Fruit fly (Drosophila melanogaster) whole organism: Measurements from ENCODE around the gene CG14671.
A peak's percentile ranks its signal among the peaks of the same experiment; 100 is the strongest.

Experiments
- CG8478 ChIP-seq: fragments of >200 bp; optimal IDR thresholded peaks from 2 replicates; lab custom pipeline; 2018; ENCODE audit warnings: inconsistent platforms
- Dll ChIP-seq: fragments of >200 bp; optimal IDR thresholded peaks from 2 replicates; lab custom pipeline; 2017
- EcR ChIP-seq, 2 experiments: fragments of >200 bp; optimal IDR thresholded peaks; 2 replicates each; lab custom pipeline; 2017; ENCODE audit warnings: missing biosample characterization in 2 of 2, missing genetic modification characterization in 2 of 2, missing genetic modification reagents in 2 of 2
- pan ChIP-seq: fragments of >200 bp; optimal IDR thresholded peaks from 2 replicates; lab custom pipeline; 2017
- psq ChIP-seq: fragments of >200 bp; optimal IDR thresholded peaks from 2 replicates; lab custom pipeline; 2017
- usp ChIP-seq: fragments of >200 bp; optimal IDR thresholded peaks from 2 replicates; lab custom pipeline; 2017; ENCODE audit warnings: missing biosample characterization, missing genetic modification characterization, mixed read lengths

The CG14671 gene

dm6 chr3R:5592009-5592572 lies 27.5 kb upstream of the CG14671 start:
- TF ChIP-seq psq (lab: Kevin White, UChicago) (no peak), usp (GFP tag; lab: Kevin White, UChicago) (no peak), CG8478 (lab: Kevin White, UChicago) (peak; percentile 49), EcR (GFP tag; optimal IDR thresholded peaks at IDR 0.05; lab: Kevin White, UChicago) (no peak)

- TF ChIP-seq usp (GFP tag; lab: Kevin White, UChicago) (no peak), EcR (GFP tag; optimal IDR thresholded peaks at IDR 0.05; lab: Kevin White, UChicago) (no peak), psq (lab: Kevin White, UChicago) (no peak), pan (lab: Kevin White, UChicago) (no peak), CG8478 (lab: Kevin White, UChicago) (no peak), Dll (no peak)
Measured at dm6 chr3R:5591398-5591853, 26.8 kb upstream of the CG14671 start, which contains the start of the genes noi and Vha26. Gene noi (minus strand): TSS chr3R:5591459. Gene Vha26 (plus strand): TSS chr3R:5591763.

dm6 chr3R:5588573-5588972 lies 24.0 kb upstream of the CG14671 start, which contains the start of gene PolZ2:
Gene PolZ2 (plus strand): TSS chr3R:5588873.
- no peak for TF ChIP-seq pan (lab: Kevin White, UChicago)
- TF ChIP-seq psq (lab: Kevin White, UChicago): no peak
- no peak for TF ChIP-seq usp (GFP tag; lab: Kevin White, UChicago)
- TF ChIP-seq Dll: no peak
- no peak for TF ChIP-seq EcR (GFP tag; optimal IDR thresholded peaks at IDR 0.05; lab: Kevin White, UChicago)
- no peak for TF ChIP-seq CG8478 (lab: Kevin White, UChicago)

dm6 chr3R:5587863-5588519 lies 23.4 kb upstream of the CG14671 start, which contains the start of gene CG2926:
Gene CG2926 (minus strand): TSS chr3R:5588380.
- no peak for TF ChIP-seq usp (GFP tag; lab: Kevin White, UChicago)
- TF ChIP-seq Dll: no peak
- TF ChIP-seq EcR (GFP tag; optimal IDR thresholded peaks at IDR 0.05; lab: Kevin White, UChicago): no peak
- TF ChIP-seq pan (lab: Kevin White, UChicago): no peak
- no peak for TF ChIP-seq psq (lab: Kevin White, UChicago)
- TF ChIP-seq CG8478 (lab: Kevin White, UChicago): no peak

dm6 chr3R:5573883-5574282 lies 9.3 kb upstream of the CG14671 start:
- TF ChIP-seq psq (lab: Kevin White, UChicago): no peak
- no peak for TF ChIP-seq pan (lab: Kevin White, UChicago)
- TF ChIP-seq CG8478 (lab: Kevin White, UChicago): no peak
- TF ChIP-seq usp (GFP tag; lab: Kevin White, UChicago): no peak
- no peak for TF ChIP-seq Dll
- no peak for TF ChIP-seq EcR (GFP tag; optimal IDR thresholded peaks at IDR 0.05; lab: Kevin White, UChicago)

dm6 chr3R:5572900-5573665 lies 8.5 kb upstream of the CG14671 start:
- TF ChIP-seq psq (lab: Kevin White, UChicago): no peak
- TF ChIP-seq EcR (GFP tag; optimal IDR thresholded peaks at IDR 0.05; lab: Kevin White, UChicago): peak in 1 of 2 experiments; percentile 75

- TF ChIP-seq pan (lab: Kevin White, UChicago): no peak
- no peak for TF ChIP-seq EcR (GFP tag; optimal IDR thresholded peaks at IDR 0.05; lab: Kevin White, UChicago)
- TF ChIP-seq usp (GFP tag; lab: Kevin White, UChicago): no peak
- no peak for TF ChIP-seq CG8478 (lab: Kevin White, UChicago)
- no peak for TF ChIP-seq Dll
- TF ChIP-seq psq (lab: Kevin White, UChicago): no peak
Measured at dm6 chr3R:5571756-5572155, 7.1 kb upstream of the CG14671 start.

- TF ChIP-seq CG8478 (lab: Kevin White, UChicago) (no peak), usp (GFP tag; lab: Kevin White, UChicago) (no peak), Dll (no peak), psq (lab: Kevin White, UChicago) (no peak), EcR (GFP tag; optimal IDR thresholded peaks at IDR 0.05; lab: Kevin White, UChicago) (no peak), pan (lab: Kevin White, UChicago) (no peak)
Measured at dm6 chr3R:5571437-5571750, 6.8 kb upstream of the CG14671 start.

- TF ChIP-seq Dll: no peak
- TF ChIP-seq CG8478 (lab: Kevin White, UChicago): no peak
- no peak for TF ChIP-seq usp (GFP tag; lab: Kevin White, UChicago)
- no peak for TF ChIP-seq psq (lab: Kevin White, UChicago)
- TF ChIP-seq pan (lab: Kevin White, UChicago): no peak
- TF ChIP-seq EcR (GFP tag; optimal IDR thresholded peaks at IDR 0.05; lab: Kevin White, UChicago): no peak
Measured at dm6 chr3R:5570635-5571436, 6.2 kb upstream of the CG14671 start, which contains the start of gene CRMP. Gene CRMP (plus strand): TSS chr3R:5571108.

- no peak for TF ChIP-seq CG8478 (lab: Kevin White, UChicago)
- no peak for TF ChIP-seq pan (lab: Kevin White, UChicago)
- no peak for TF ChIP-seq psq (lab: Kevin White, UChicago)
- TF ChIP-seq EcR (GFP tag; optimal IDR thresholded peaks at IDR 0.05; lab: Kevin White, UChicago): no peak
- TF ChIP-seq Dll: no peak
- no peak for TF ChIP-seq usp (GFP tag; lab: Kevin White, UChicago)
Measured at dm6 chr3R:5568590-5568989, 4.0 kb upstream of the CG14671 start, which contains the start of the genes CG2931 and Rheb. Gene CG2931 (minus strand): TSS chr3R:5568615. Gene Rheb (plus strand): TSS chr3R:5568921.
